Worm (Caenorhabditis elegans) whole organism, mixed stage, embryonic: ENCODE measurements around the gene dml-1.

ENCODE experiments used
- mab-5 ChIP-seq: fragments of 150-350 bp; optimal IDR thresholded peaks from 2 replicates; lab custom pipeline; 2014; ENCODE audit warnings: missing biosample characterization, missing genetic modification characterization
- mep-1 ChIP-seq: fragments of 150-350 bp; optimal IDR thresholded peaks from 2 replicates; lab custom pipeline; 2017; ENCODE audit warnings: missing biosample characterization, missing genetic modification reagents, missing genetic modification characterization, inconsistent platforms
- nhr-237 ChIP-seq: fragments of 150-350 bp; optimal IDR thresholded peaks from 2 replicates; lab custom pipeline; 2014; ENCODE audit warnings: missing biosample characterization, missing genetic modification characterization
- snpc-4 ChIP-seq: fragments of 150-350 bp; optimal IDR thresholded peaks from 2 replicates; lab custom pipeline; 2014; ENCODE audit warnings: missing biosample characterization, missing genetic modification characterization
- unc-39 ChIP-seq: fragments of 150-350 bp; optimal IDR thresholded peaks from 2 replicates; lab custom pipeline; 2014; ENCODE audit warnings: missing biosample characterization, missing genetic modification characterization

DNA sequence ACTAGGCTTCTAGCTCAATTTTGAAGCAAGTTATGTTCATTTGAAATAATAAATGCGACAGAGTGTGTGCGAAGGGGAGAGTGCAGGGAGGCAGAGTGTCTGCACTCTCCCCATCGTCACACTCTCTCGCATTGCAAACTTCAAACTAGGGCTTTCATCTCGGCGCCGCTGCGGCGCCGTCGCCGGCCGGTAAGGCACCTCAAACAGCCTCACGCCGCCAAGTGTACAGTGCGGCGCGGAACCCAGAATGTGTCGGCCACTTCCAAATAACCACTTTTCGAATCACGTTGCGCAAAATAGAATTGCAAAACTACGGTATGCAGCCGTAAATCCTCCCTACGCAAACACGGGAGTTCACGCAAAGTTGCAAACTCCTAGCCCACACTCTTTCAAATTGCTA lies 37.5 kb upstream of the dml-1 start:
- no peak for TF ChIP-seq snpc-4 (tag; lab: Kevin White, UChicago)
- no peak for TF ChIP-seq nhr-237 (tag; lab: Kevin White, UChicago)
- TF ChIP-seq mep-1: no peak
- no peak for TF ChIP-seq unc-39
- no peak for TF ChIP-seq mab-5 (tag; lab: Kevin White, UChicago)
